Worm (Caenorhabditis elegans): ENCODE data around the gene ceh-81.
"Not testable (repeated sequence)": the region's sequence is repeated elsewhere in the genome, so short reads cannot be mapped to it uniquely, and the experiment has no call there.

The ceh-81 gene

ce11 chrII:1763072-1763471 lies 32.9 kb downstream of the ceh-81 start, which contains the start of gene math-28 (continued):
- no peak for TF ChIP-seq ceh-6 (GFP tag; optimal IDR thresholded peaks at IDR 0.05)
- TF ChIP-seq hlh-8 (tag; optimal IDR thresholded peaks at IDR 0.05): no peak
- no peak for TF ChIP-seq unc-42 (tag; optimal IDR thresholded peaks at IDR 0.05)
- TF ChIP-seq F13H6.1 (tag; optimal IDR thresholded peaks at IDR 0.05): no peak

ce11 chrII:1766715-1767114 lies 36.5 kb downstream of the ceh-81 start:
- TF ChIP-seq nfya-1 (tag; optimal IDR thresholded peaks at IDR 0.05) (no peak), hlh-15 (tag; optimal IDR thresholded peaks at IDR 0.05) (no peak)

- not testable (repeated sequence) for TF ChIP-seq nhr-11, ets-4, ceh-48 (tag; optimal IDR thresholded peaks at IDR 0.05)
Observed at ce11 chrII:1771347-1771746, 41.1 kb downstream of the ceh-81 start, which contains the start of gene math-26. TSS of gene math-26 (plus strand) at chrII:1771647.

ce11 chrII:1771785-1772184 lies 41.6 kb downstream of the ceh-81 start, which contains the start of gene math-3:
TSS of gene math-3 (plus strand) at chrII:1772085.
- no peak for TF ChIP-seq unc-86 (tag; optimal IDR thresholded peaks at IDR 0.05)
- no peak for TF ChIP-seq F13H6.1 (tag; optimal IDR thresholded peaks at IDR 0.05)
- TF ChIP-seq pha-4 (tag; optimal IDR thresholded peaks at IDR 0.05): no peak
- TF ChIP-seq ztf-16 (tag; optimal IDR thresholded peaks at IDR 0.05): no peak
- TF ChIP-seq ama-1 (optimal IDR thresholded peaks at IDR 0.05): no peak
- no peak for TF ChIP-seq tbx-7 (tag; optimal IDR thresholded peaks at IDR 0.05)
- no peak for TF ChIP-seq ceh-22 (tag; optimal IDR thresholded peaks at IDR 0.05)
- no peak for TF ChIP-seq hlh-6 (tag; optimal IDR thresholded peaks at IDR 0.05)
- TF ChIP-seq lin-11 (tag; optimal IDR thresholded peaks at IDR 0.05): no peak
- TF ChIP-seq dmd-4 (tag; optimal IDR thresholded peaks at IDR 0.05; ENCODE audit: borderline replicate concordance): no peak
- no peak for TF ChIP-seq dve-1 (tag; optimal IDR thresholded peaks at IDR 0.05)
- no peak for TF ChIP-seq ceh-34 (tag; optimal IDR thresholded peaks at IDR 0.05)
- no peak for TF ChIP-seq eyg-1 (tag; optimal IDR thresholded peaks at IDR 0.05)
- TF ChIP-seq ceh-9 (tag; optimal IDR thresholded peaks at IDR 0.05): no peak
- TF ChIP-seq ceh-48 (tag; optimal IDR thresholded peaks at IDR 0.05): no peak
- no peak for TF ChIP-seq gmeb-2 (tag; optimal IDR thresholded peaks at IDR 0.05)
- no peak for TF ChIP-seq elt-4 (tag; optimal IDR thresholded peaks at IDR 0.05)
- TF ChIP-seq che-1 (tag; optimal IDR thresholded peaks at IDR 0.05): no peak
- no peak for TF ChIP-seq C08G9.2 (tag; optimal IDR thresholded peaks at IDR 0.05)
- no peak for TF ChIP-seq ceh-30 (tag; optimal IDR thresholded peaks at IDR 0.05)

ce11 chrII:1775234-1775633 lies 45.0 kb downstream of the ceh-81 start, which contains the start of gene F36H5.14:
TSS of gene F36H5.14 (plus strand) at chrII:1775534.
- TF ChIP-seq rnt-1 (tag; optimal IDR thresholded peaks at IDR 0.05); dve-1 (tag; optimal IDR thresholded peaks at IDR 0.05); hlh-13 (GFP tag; optimal IDR thresholded peaks at IDR 0.05): not testable (repeated sequence)

All from whole organism, late embryonic.